Worm (Caenorhabditis elegans): ENCODE results near the gene C01G12.16.

DNA sequence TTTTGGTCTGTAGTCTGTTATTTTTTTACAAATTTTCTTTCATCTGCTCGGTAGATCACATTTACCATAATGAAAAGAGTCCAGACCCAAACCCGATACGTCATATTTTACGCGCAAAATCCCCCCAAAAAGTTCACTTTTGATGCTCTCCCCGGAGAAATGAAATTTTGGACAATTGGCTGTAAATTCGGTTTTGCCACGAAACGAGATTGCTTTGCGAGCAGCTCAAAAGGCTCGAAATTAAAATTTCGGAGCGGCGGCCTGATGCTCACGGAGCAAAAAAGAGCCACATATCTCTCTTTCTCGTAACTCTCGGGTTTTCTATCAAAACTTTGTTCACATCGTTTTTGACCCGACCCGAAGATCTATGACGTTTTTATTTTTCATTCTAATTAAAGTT, 37.8 kb upstream of the C01G12.16 start:
- TF ChIP-seq pha-4 (tag; optimal IDR thresholded peaks at IDR 0.05) (no peak), fkh-6 (tag; optimal IDR thresholded peaks at IDR 0.05) (no peak), ama-1 (optimal IDR thresholded peaks at IDR 0.05) (no peak), pqm-1 (tag; optimal IDR thresholded peaks at IDR 0.05) (no peak)
